Worm (Caenorhabditis elegans): ENCODE results near the gene R04D3.4.

ce11 chrX:13269586-13269985 is 19.0 kb downstream of the R04D3.4 start, which contains the start of gene cyp-14A2:
- TF ChIP-seq ztf-25 (GFP tag; IDR thresholded peaks at IDR 0.05) (no peak), rec-8 (tag; optimal IDR thresholded peaks at IDR 0.05) (no peak), pbrm-1 (GFP tag; IDR thresholded peaks at IDR 0.05) (no peak), sea-2 (GFP tag; IDR thresholded peaks at IDR 0.05) (no peak), ama-1 (optimal IDR thresholded peaks at IDR 0.05) (no peak), ama-1 (GFP tag; optimal IDR thresholded peaks at IDR 0.05) (no peak), ceh-27 (GFP tag; optimal IDR thresholded peaks at IDR 0.05) (no peak)
